Fruit fly (Drosophila melanogaster) Kc167 (cell line): ENCODE measurements around the gene CG12883.

Source experiments
- Myc ChIP-seq: fragments of >200 bp; optimal IDR thresholded peaks from 2 replicates; lab custom pipeline; 2017; ENCODE audit warnings: missing external identifiers
- h ChIP-seq: fragments of >200 bp; optimal IDR thresholded peaks from 3 replicates; lab custom pipeline; 2018; ENCODE audit warnings: missing external identifiers
- insv ChIP-seq: fragments of >200 bp; optimal IDR thresholded peaks from 3 replicates; lab custom pipeline; 2018; ENCODE audit warnings: missing external identifiers
- psq ChIP-seq: fragments of >200 bp; optimal IDR thresholded peaks from 2 replicates; lab custom pipeline; 2017; ENCODE audit warnings: missing external identifiers
- ttk ChIP-seq: sonication (Bioruptor generic); optimal IDR thresholded peaks from 2 replicates; lab custom pipeline; 2017; ENCODE audit warnings: missing external identifiers

- TF ChIP-seq psq (lab: Kevin White, UChicago) (no peak), insv (lab: Kevin White, UChicago) (no peak), ttk (lab: Kevin White, UChicago) (no peak), h (lab: Kevin White, UChicago) (no peak), Myc (lab: Kevin White, UChicago) (no peak)
These were observed 27.6 kb downstream of the CG12883 start, which contains the start of the genes CROT and CG12877 for dm6 chr3R:27706581-27707181.
